Worm (Caenorhabditis elegans) whole organism, L4/young adult: Measurements from ENCODE around the gene F21C10.11.

Experiments used
- W03F9.2 ChIP-seq: fragments of 150-350 bp; optimal IDR thresholded peaks from 2 replicates; lab custom pipeline; 2014; ENCODE audit warnings: missing biosample characterization, missing genetic modification characterization
- him-1 ChIP-seq: sonication (generic microtip); optimal IDR thresholded peaks from 2 replicates; lab custom pipeline; 2016; ENCODE audit warnings: missing genotype, missing genetic modification reagents, missing genetic modification characterization, missing compliant biosample characterization

DNA sequence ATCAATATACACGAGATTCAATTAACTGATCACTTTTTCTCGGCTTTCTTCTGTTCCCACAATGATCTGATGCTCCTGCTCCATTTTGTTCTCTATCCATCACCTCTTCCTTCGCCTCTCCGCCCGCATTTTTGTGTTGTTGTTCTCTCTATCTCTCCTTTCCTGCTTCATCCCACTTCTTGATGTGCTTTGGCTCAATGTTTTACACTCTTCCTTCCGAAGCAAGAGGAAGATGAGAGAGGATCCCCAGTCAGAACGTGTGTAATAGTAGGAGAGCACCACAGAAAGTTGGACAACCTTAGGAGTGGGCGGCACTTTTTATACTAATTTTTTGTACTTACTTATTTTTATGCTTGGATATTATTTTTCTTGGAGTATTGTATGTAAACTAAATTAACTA lies 11.3 kb upstream of the F21C10.11 start:
- no peak for TF ChIP-seq W03F9.2 (tag; lab: Kevin White, UChicago)
- no peak for TF ChIP-seq him-1
